Worm (Caenorhabditis elegans) whole organism, L1 larva: ENCODE data around the gene atg-16.1.

ENCODE experiments used
- C04F5.9 ChIP-seq: sonication (generic microtip); optimal IDR thresholded peaks from 2 replicates; lab custom pipeline; 2016; ENCODE audit warnings: missing genetic modification characterization, missing compliant biosample characterization
- C16A3.4 ChIP-seq: fragments of 150-350 bp; optimal IDR thresholded peaks from 2 replicates; lab custom pipeline; 2014; ENCODE audit warnings: missing biosample characterization, missing genetic modification characterization
- C34B4.2 ChIP-seq: sonication (generic microtip); optimal IDR thresholded peaks from 2 replicates; lab custom pipeline; 2017; ENCODE audit warnings: mild to moderate bottlenecking, missing genetic modification characterization, missing compliant biosample characterization
- ama-1 ChIP-seq: fragments of 150-350 bp; optimal IDR thresholded peaks from 2 replicates; lab custom pipeline; 2014
- blmp-1 ChIP-seq: fragments of 150-350 bp; optimal IDR thresholded peaks from 2 replicates; lab custom pipeline; 2014; ENCODE audit warnings: missing biosample characterization, missing genetic modification characterization
- ceh-63 ChIP-seq: fragments of 200-800 bp; sonication (Bioruptor generic); optimal IDR thresholded peaks from 2 replicates; lab custom pipeline; 2018; ENCODE audit warnings: mild to moderate bottlenecking, missing genetic modification characterization, missing compliant biosample characterization
- ceh-90 ChIP-seq: sonication (generic microtip); optimal IDR thresholded peaks from 2 replicates; lab custom pipeline; 2016; ENCODE audit warnings: missing genetic modification characterization, missing compliant biosample characterization
- ces-1 ChIP-seq: fragments of 150-350 bp; optimal IDR thresholded peaks from 2 replicates; lab custom pipeline; 2014; ENCODE audit warnings: missing biosample characterization, missing genetic modification reagents, missing genetic modification characterization
- efl-1 ChIP-seq, 4 experiments: fragments of 150-350 bp; optimal IDR thresholded peaks in 3 of 4; peaks in 1 of 4; 1 replicate in 1 of 4; 2 replicates in 3 of 4; lab custom pipeline; 2014; ENCODE audit warnings: missing biosample characterization in 2 of 4, missing genetic modification characterization in 2 of 4, missing genetic modification reagents in 2 of 4
- egl-13 ChIP-seq: sonication (generic microtip); optimal IDR thresholded peaks from 2 replicates; lab custom pipeline; 2016; ENCODE audit warnings: missing genotype, missing genetic modification reagents, missing genetic modification characterization, missing compliant biosample characterization
- ets-5 ChIP-seq: fragments of 200-800 bp; sonication (Bioruptor generic); IDR thresholded peaks from 2 replicates; pipeline ENCODE4 v1.3.6; 2022; ENCODE audit warnings: missing genetic modification characterization, missing compliant biosample characterization
- fkh-8 ChIP-seq: sonication (generic microtip); optimal IDR thresholded peaks from 2 replicates; lab custom pipeline; 2016; ENCODE audit warnings: mild to moderate bottlenecking, missing genetic modification characterization, missing compliant biosample characterization
- hlh-4 ChIP-seq: sonication (generic microtip); optimal IDR thresholded peaks from 2 replicates; lab custom pipeline; 2016; ENCODE audit warnings: mild to moderate bottlenecking, missing genetic modification characterization, missing compliant biosample characterization
- hpl-2 ChIP-seq: fragments of 150-350 bp; optimal IDR thresholded peaks from 2 replicates; lab custom pipeline; 2014; ENCODE audit warnings: missing biosample characterization, missing genetic modification reagents, missing genetic modification characterization
- isw-1 ChIP-seq: fragments of 200-800 bp; sonication (Bioruptor generic); IDR thresholded peaks from 2 replicates; pipeline ENCODE4 v1.3.6; 2022; ENCODE audit warnings: missing genetic modification characterization, missing compliant biosample characterization
- jun-1 ChIP-seq: fragments of 150-350 bp; optimal IDR thresholded peaks from 2 replicates; lab custom pipeline; 2014; ENCODE audit warnings: missing biosample characterization, missing genetic modification reagents, missing genetic modification characterization
- lin-13 ChIP-seq: fragments of 150-350 bp; optimal IDR thresholded peaks from 2 replicates; lab custom pipeline; 2014; ENCODE audit warnings: missing biosample characterization, missing genetic modification reagents, missing genetic modification characterization
- lin-14 ChIP-seq: fragments of 200-800 bp; sonication (Bioruptor generic); optimal IDR thresholded peaks from 2 replicates; lab custom pipeline; 2018; ENCODE audit warnings: mild to moderate bottlenecking, missing genetic modification characterization, moderate library complexity, missing compliant biosample characterization
- lin-35 ChIP-seq, 2 experiments: fragments of 150-350 bp; optimal IDR thresholded peaks; 2 replicates each; lab custom pipeline; 2014; ENCODE audit warnings: missing biosample characterization in 2 of 2, missing genetic modification characterization in 2 of 2, missing genetic modification reagents in 2 of 2
- lin-39 ChIP-seq: fragments of 150-350 bp; optimal IDR thresholded peaks from 2 replicates; lab custom pipeline; 2014; ENCODE audit warnings: missing biosample characterization, missing genetic modification reagents, missing genetic modification characterization
- lsy-2 ChIP-seq, 2 experiments: fragments of 150-350 bp; optimal IDR thresholded peaks; 2 replicates each; lab custom pipeline; 2014; ENCODE audit warnings: missing biosample characterization in 2 of 2, missing genetic modification characterization in 2 of 2
- mab-9 ChIP-seq: fragments of 200-800 bp; sonication (Bioruptor generic); IDR thresholded peaks from 2 replicates; pipeline ENCODE4 v1.3.6; 2022; ENCODE audit warnings: missing genetic modification reagents, missing genetic modification characterization, missing compliant biosample characterization
- mdl-1 ChIP-seq, 2 experiments: fragments of 150-350 bp; optimal IDR thresholded peaks; 2 replicates each; lab custom pipeline; 2014 to 2017; ENCODE audit warnings: missing biosample characterization in 2 of 2, missing genetic modification characterization in 2 of 2, inconsistent platforms in 1 of 2
- mep-1 ChIP-seq: fragments of 150-350 bp; optimal IDR thresholded peaks from 2 replicates; lab custom pipeline; 2014; ENCODE audit warnings: missing biosample characterization, missing genetic modification characterization
- nhr-11 ChIP-seq: fragments of 150-350 bp; optimal IDR thresholded peaks from 2 replicates; lab custom pipeline; 2014; ENCODE audit warnings: missing biosample characterization, missing genetic modification characterization
- nhr-12 ChIP-seq: sonication (generic microtip); optimal IDR thresholded peaks from 2 replicates; lab custom pipeline; 2017; ENCODE audit warnings: missing biosample characterization, missing genetic modification characterization
- nhr-19 ChIP-seq: fragments of 200-800 bp; sonication (Bioruptor generic); conservative IDR thresholded peaks from 2 replicates; pipeline ENCODE4 v1.3.6; 2022; ENCODE audit warnings: missing genetic modification characterization, missing compliant biosample characterization
- nhr-20 ChIP-seq: sonication (generic microtip); optimal IDR thresholded peaks from 2 replicates; lab custom pipeline; 2016; ENCODE audit warnings: mild to moderate bottlenecking, missing genetic modification characterization, missing compliant biosample characterization
- nhr-47 ChIP-seq: sonication (generic microtip); optimal IDR thresholded peaks from 2 replicates; lab custom pipeline; 2016; ENCODE audit warnings: mild to moderate bottlenecking, missing genetic modification characterization, moderate library complexity, missing compliant biosample characterization
- nhr-84 ChIP-seq: sonication (generic microtip); optimal IDR thresholded peaks from 2 replicates; lab custom pipeline; 2017; ENCODE audit warnings: missing biosample characterization, missing genetic modification characterization
- nhr-85 ChIP-seq: sonication (generic microtip); peaks from one replicate; lab custom pipeline; 2016; ENCODE audit warnings: missing genetic modification characterization, inconsistent platforms, missing compliant biosample characterization
- nhr-90 ChIP-seq: sonication (generic microtip); optimal IDR thresholded peaks from 2 replicates; lab custom pipeline; 2016; ENCODE audit warnings: mild to moderate bottlenecking, missing genetic modification characterization, missing compliant biosample characterization; ENCODE audit not compliant: poor library complexity
- pag-3 ChIP-seq: sonication (generic microtip); optimal IDR thresholded peaks from 2 replicates; lab custom pipeline; 2017; ENCODE audit warnings: missing genetic modification characterization, mild to moderate bottlenecking, missing compliant biosample characterization, antibody characterized with exemption, borderline replicate concordance; ENCODE audit not compliant: insufficient read depth
- rnt-1 ChIP-seq: sonication (generic microtip); optimal IDR thresholded peaks from 2 replicates; lab custom pipeline; 2016; ENCODE audit warnings: mild to moderate bottlenecking, missing genetic modification characterization, moderate library complexity, missing compliant biosample characterization
- snu-23 ChIP-seq: sonication (generic microtip); optimal IDR thresholded peaks from 2 replicates; lab custom pipeline; 2016; ENCODE audit warnings: missing genetic modification characterization, missing compliant biosample characterization
- sox-4 ChIP-seq: sonication (generic microtip); optimal IDR thresholded peaks from 2 replicates; lab custom pipeline; 2016; ENCODE audit warnings: missing genetic modification characterization, missing compliant biosample characterization
- sptf-1 ChIP-seq: fragments of 150-350 bp; optimal IDR thresholded peaks from 2 replicates; lab custom pipeline; 2014; ENCODE audit warnings: missing biosample characterization, missing genetic modification characterization
- swsn-7 ChIP-seq: sonication (generic microtip); optimal IDR thresholded peaks from 2 replicates; lab custom pipeline; 2016; ENCODE audit warnings: missing genetic modification characterization, missing compliant biosample characterization
- tlp-1 ChIP-seq: fragments of 150-350 bp; optimal IDR thresholded peaks from 2 replicates; lab custom pipeline; 2014; ENCODE audit warnings: missing biosample characterization, missing genetic modification characterization
- unc-30 ChIP-seq: sonication (generic microtip); optimal IDR thresholded peaks from 2 replicates; lab custom pipeline; 2017; ENCODE audit warnings: missing biosample characterization, missing genetic modification characterization
- unc-86 ChIP-seq: sonication (generic microtip); optimal IDR thresholded peaks from 2 replicates; lab custom pipeline; 2016; ENCODE audit warnings: missing genetic modification characterization, missing compliant biosample characterization
- xbp-1 ChIP-seq: sonication (generic microtip); optimal IDR thresholded peaks from 2 replicates; lab custom pipeline; 2016; ENCODE audit warnings: missing genetic modification characterization, missing compliant biosample characterization

atg-16.1 gene

DNA sequence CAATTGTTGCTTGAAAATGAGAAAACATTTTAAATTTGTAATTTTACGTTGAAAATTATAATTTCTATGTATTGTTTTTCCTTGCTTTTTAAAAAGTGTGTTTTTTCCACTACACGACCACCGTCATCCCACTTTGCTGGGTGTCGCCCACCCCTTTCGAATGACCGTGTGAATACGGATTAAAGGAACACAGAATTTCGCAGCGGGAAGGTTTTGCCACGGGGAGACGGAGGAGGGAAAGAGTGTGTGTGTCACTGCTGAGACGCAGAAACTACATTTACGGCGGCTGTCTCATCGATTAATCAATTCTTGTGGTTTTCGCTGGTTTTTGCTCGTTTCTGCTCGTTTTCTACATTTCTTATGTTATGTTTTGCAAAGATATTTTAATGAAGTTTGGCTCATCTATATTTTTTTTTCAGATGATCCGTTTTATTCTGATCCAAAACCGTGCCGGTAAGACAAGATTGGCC lies 4.4 kb downstream of the atg-16.1 start, which contains the start of gene aps-2 (continued):
- TF ChIP-seq unc-86 (tag; lab: Kevin White, UChicago) = peak; percentile 41
- TF ChIP-seq swsn-7 (tag; lab: Kevin White, UChicago) = peak; percentile 57
- peak; percentile 34 to 70 for TF ChIP-seq lsy-2 (tag; optimal IDR thresholded peaks at IDR 0.05; lab: Kevin White, UChicago)
- no peak for TF ChIP-seq nhr-11 (tag; lab: Kevin White, UChicago)
- peak; percentile 26 for TF ChIP-seq fkh-8 (tag; lab: Kevin White, UChicago)
- no peak for TF ChIP-seq hpl-2 (GFP tag; lab: Kevin White, UChicago)
- TF ChIP-seq hlh-4 (tag; lab: Kevin White, UChicago) = no peak
- peak; percentile 13 for TF ChIP-seq egl-13 (tag; lab: Kevin White, UChicago)
- peak in 1 of 2 experiments; percentile 8 for TF ChIP-seq mdl-1 (tag; optimal IDR thresholded peaks at IDR 0.05; lab: Kevin White, UChicago)
- TF ChIP-seq nhr-90 = peak; percentile 28
- no peak for TF ChIP-seq ets-5
- TF ChIP-seq C16A3.4 = peak; percentile 45
- TF ChIP-seq ama-1 (lab: Kevin White, UChicago) = no peak
- TF ChIP-seq nhr-84 (tag; lab: Kevin White, UChicago) = no peak
- TF ChIP-seq mep-1 (tag; lab: Kevin White, UChicago) = peak; percentile 38
- peak; percentile 48 to 69 for TF ChIP-seq efl-1 (optimal IDR thresholded peaks at IDR 0.05; lab: Kevin White, UChicago)
- peak in 1 of 2 experiments; percentile 90 for TF ChIP-seq efl-1 (GFP tag; optimal IDR thresholded peaks at IDR 0.05 in 1 of 2; lab: Kevin White, UChicago)
- TF ChIP-seq unc-30 (tag; lab: Kevin White, UChicago) = no peak
- no peak for TF ChIP-seq ceh-63 (GFP tag; lab: Kevin White, UChicago)
- TF ChIP-seq blmp-1 (tag; lab: Kevin White, UChicago) = peak; percentile 22
- no peak for TF ChIP-seq sptf-1 (tag; lab: Kevin White, UChicago)
- TF ChIP-seq tlp-1 (tag; lab: Kevin White, UChicago) = no peak
- peak; percentile 38 for TF ChIP-seq nhr-19 (GFP tag; lab: Robert Waterston, UW)
- TF ChIP-seq pag-3 (tag; lab: Kevin White, UChicago) = no peak
- TF ChIP-seq lin-35 (GFP tag; optimal IDR thresholded peaks at IDR 0.05; lab: Kevin White, UChicago) = peak; percentile 32 to 61
- peak; percentile 62 for TF ChIP-seq rnt-1 (tag; lab: Kevin White, UChicago)
- TF ChIP-seq xbp-1 (tag; lab: Kevin White, UChicago) = peak; percentile 71
- TF ChIP-seq C34B4.2 (tag; lab: Kevin White, UChicago) = no peak
- peak; percentile 69 for TF ChIP-seq nhr-47 (tag; lab: Kevin White, UChicago)
- TF ChIP-seq sox-4 (tag; lab: Kevin White, UChicago) = no peak
- TF ChIP-seq lin-39 (tag; lab: Kevin White, UChicago) = peak; percentile 28
- TF ChIP-seq isw-1 (GFP tag; lab: Robert Waterston, UW) = no peak
- TF ChIP-seq nhr-12 (tag; lab: Kevin White, UChicago) = no peak
- peak; percentile 74 for TF ChIP-seq lin-14
- TF ChIP-seq ces-1 (GFP tag; lab: Kevin White, UChicago) = no peak
- peak; percentile 67 for TF ChIP-seq snu-23 (GFP tag; lab: Kevin White, UChicago)
- peak; percentile 40 for TF ChIP-seq jun-1 (tag; lab: Kevin White, UChicago)
- TF ChIP-seq C04F5.9 (tag; lab: Kevin White, UChicago) = no peak
- peak; percentile 64 for TF ChIP-seq nhr-85 (tag; lab: Kevin White, UChicago)
- TF ChIP-seq nhr-20 (tag; lab: Kevin White, UChicago) = peak; percentile 53
- TF ChIP-seq mab-9 (GFP tag; lab: Robert Waterston, UW) = no peak
- TF ChIP-seq lin-13 = no peak

DNA sequence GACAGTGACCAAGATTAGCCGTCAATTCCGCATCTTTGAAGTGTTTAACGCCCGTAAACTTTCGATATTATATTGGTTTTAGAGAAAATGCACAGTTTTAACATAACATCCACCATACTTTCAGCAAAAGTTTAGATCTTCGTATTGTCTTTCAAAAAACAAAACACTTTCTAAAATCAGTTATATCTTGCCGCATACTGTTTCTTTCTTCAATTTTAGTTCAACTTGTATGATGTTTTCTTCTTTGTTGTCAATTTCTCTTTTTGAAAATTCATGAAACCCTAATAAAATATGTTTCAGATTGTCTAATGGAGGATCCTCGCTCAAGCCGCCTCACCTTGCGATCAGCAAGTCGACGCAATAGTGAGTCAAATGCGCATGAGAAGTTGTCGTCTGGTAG lies 8.4 kb downstream of the atg-16.1 start, which contains the start of gene F02E8.4:
F02E8.4 (plus strand) TSS at position 301 of the 400 bp plus-strand sequence.
- TF ChIP-seq nhr-85 (tag; lab: Kevin White, UChicago) (peak; percentile 23), ceh-90 (tag; lab: Kevin White, UChicago) (no peak)
